Fruit fly (Drosophila melanogaster): ENCODE data around the gene Rala.

The Rala gene

DNA sequence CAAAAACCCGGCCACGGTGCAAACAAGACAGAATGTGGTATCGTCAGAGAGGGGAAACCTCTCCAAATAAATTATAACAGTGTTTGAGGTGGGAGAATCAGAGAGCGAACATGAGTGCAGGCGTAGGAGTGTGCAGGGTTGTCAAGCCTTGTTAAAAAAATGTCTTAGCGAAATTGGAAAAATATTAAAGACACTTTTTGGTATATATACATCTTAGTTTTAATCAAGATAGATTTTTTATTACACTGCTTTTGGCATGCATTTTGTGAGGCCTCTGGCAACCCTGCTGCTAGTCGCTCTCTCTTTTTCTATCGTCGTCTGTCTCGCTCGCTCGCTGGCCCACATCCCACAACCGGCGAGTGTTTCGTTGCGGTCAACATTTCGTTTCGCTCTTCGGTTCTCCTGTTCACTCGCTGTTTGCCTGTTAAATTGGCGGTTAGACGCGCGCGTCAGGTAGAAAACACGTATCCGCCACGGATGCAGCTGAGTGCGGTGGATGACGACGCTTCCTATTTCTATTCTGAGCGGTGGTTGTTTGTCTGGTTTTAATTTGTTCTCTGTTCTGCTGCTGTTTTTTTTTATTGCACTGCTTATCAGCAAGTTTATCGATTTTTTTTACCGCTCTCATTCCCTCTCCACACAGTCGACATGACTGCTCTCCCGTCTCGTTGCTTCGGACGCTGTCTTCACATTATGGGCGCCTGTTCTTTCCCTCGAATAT lies 22.7 kb upstream of the Rala start (continued):
- peak; percentile 99 for TF ChIP-seq twi (tag; optimal IDR thresholded peaks at IDR 0.05)
- peak; percentile 99 for TF ChIP-seq ems (GFP tag; optimal IDR thresholded peaks at IDR 0.05)
- peak; percentile 99 for TF ChIP-seq sug (tag; optimal IDR thresholded peaks at IDR 0.05)
- TF ChIP-seq mirr (GFP tag; optimal IDR thresholded peaks at IDR 0.05), result peak; percentile 100
- peak; percentile 98 for TF ChIP-seq ewg (GFP tag; optimal IDR thresholded peaks at IDR 0.05)
- peak; percentile 98 for TF ChIP-seq CG14710 (tag; optimal IDR thresholded peaks at IDR 0.05)
- peak; percentile 99 for TF ChIP-seq CG1233 (GFP tag; optimal IDR thresholded peaks at IDR 0.05)
- peak; percentile 95 for TF ChIP-seq Ets97D (GFP tag; optimal IDR thresholded peaks at IDR 0.05)
- TF ChIP-seq Vsx1 (GFP tag; optimal IDR thresholded peaks at IDR 0.05), result peak; percentile 98
- peak; percentile 99 for TF ChIP-seq CG3281 (GFP tag; optimal IDR thresholded peaks at IDR 0.05)
- peak; percentile 99 for TF ChIP-seq Usf (GFP tag; optimal IDR thresholded peaks at IDR 0.05)
- TF ChIP-seq CG10979 (tag; optimal IDR thresholded peaks at IDR 0.05), result peak; percentile 99
- peak; percentile 100 for TF ChIP-seq slbo (GFP tag; IDR thresholded peaks at IDR 0.05)
- TF ChIP-seq onecut (GFP tag; IDR thresholded peaks at IDR 0.05), result peak; percentile 99
- TF ChIP-seq CG34376 (GFP tag; optimal IDR thresholded peaks at IDR 0.05), result peak; percentile 100
- TF ChIP-seq CG8944 (GFP tag; optimal IDR thresholded peaks at IDR 0.05), result peak; percentile 99
- peak; percentile 71 for TF ChIP-seq D (optimal IDR thresholded peaks at IDR 0.05)
- TF ChIP-seq D (GFP tag; optimal IDR thresholded peaks at IDR 0.05), result peak; percentile 100
- TF ChIP-seq hkb (optimal IDR thresholded peaks at IDR 0.05), result no peak
- peak; percentile 100 for TF ChIP-seq hkb (GFP tag; IDR thresholded peaks at IDR 0.05)
- TF ChIP-seq CG6854 (GFP tag; optimal IDR thresholded peaks at IDR 0.05), result peak; percentile 100
- peak; percentile 100 for TF ChIP-seq CG8924 (tag; optimal IDR thresholded peaks at IDR 0.05)
- no peak for TF ChIP-seq CG42726 (GFP tag; IDR thresholded peaks at IDR 0.05; ENCODE audit: partially characterized antibody)
- TF ChIP-seq Lhr (GFP tag; optimal IDR thresholded peaks at IDR 0.05), result peak; percentile 99
- TF ChIP-seq C15 (GFP tag; IDR thresholded peaks at IDR 0.05), result peak; percentile 99
- peak; percentile 99 for TF ChIP-seq wor (GFP tag; IDR thresholded peaks at IDR 0.05)
- peak; percentile 99 for TF ChIP-seq YL-1 (GFP tag; optimal IDR thresholded peaks at IDR 0.05)
- TF ChIP-seq fu2 (GFP tag; optimal IDR thresholded peaks at IDR 0.05), result peak; percentile 99
- TF ChIP-seq CG7987 (GFP tag; optimal IDR thresholded peaks at IDR 0.05), result peak; percentile 95
- peak; percentile 99 for TF ChIP-seq CG9215 (GFP tag; IDR thresholded peaks at IDR 0.05)
- TF ChIP-seq B-H2 (GFP tag; optimal IDR thresholded peaks at IDR 0.05), result peak; percentile 100
- TF ChIP-seq eyg (GFP tag; optimal IDR thresholded peaks at IDR 0.05), result peak; percentile 98
- TF ChIP-seq bigmax (GFP tag; optimal IDR thresholded peaks at IDR 0.05), result peak; percentile 83
- peak; percentile 92 for TF ChIP-seq CG18011 (GFP tag; optimal IDR thresholded peaks at IDR 0.05)
- TF ChIP-seq zfh1 (GFP tag; IDR thresholded peaks at IDR 0.05), result peak; percentile 100
- peak; percentile 100 for TF ChIP-seq ara (GFP tag; IDR thresholded peaks at IDR 0.05)
- TF ChIP-seq pfk (GFP tag; optimal IDR thresholded peaks at IDR 0.05), result peak; percentile 88
- peak; percentile 98 for TF ChIP-seq CG8388 (GFP tag; optimal IDR thresholded peaks at IDR 0.05)
- TF ChIP-seq CG8478 (optimal IDR thresholded peaks at IDR 0.05), result peak; percentile 1
- TF ChIP-seq knrl (GFP tag; IDR thresholded peaks at IDR 0.05; ENCODE audit: partially characterized antibody), result no peak
- peak; percentile 99 for TF ChIP-seq tgo (GFP tag; IDR thresholded peaks at IDR 0.05)
- peak; percentile 99 for TF ChIP-seq Atf3 (GFP tag; optimal IDR thresholded peaks at IDR 0.05)
- TF ChIP-seq CG32767 (GFP tag; IDR thresholded peaks at IDR 0.05), result peak; percentile 99
- peak; percentile 100 for TF ChIP-seq CG18619 (GFP tag; optimal IDR thresholded peaks at IDR 0.05)
- peak; percentile 99 for TF ChIP-seq Max (GFP tag; optimal IDR thresholded peaks at IDR 0.05)
- TF ChIP-seq schlank (tag; optimal IDR thresholded peaks at IDR 0.05), result peak; percentile 99
- peak; percentile 99 for TF ChIP-seq scrt (GFP tag; optimal IDR thresholded peaks at IDR 0.05)
- peak; percentile 98 for TF ChIP-seq CG17568 (GFP tag; optimal IDR thresholded peaks at IDR 0.05)
- peak; percentile 87 for TF ChIP-seq CG7928 (GFP tag; optimal IDR thresholded peaks at IDR 0.05)
- peak; percentile 99 for TF ChIP-seq fd64A (GFP tag; optimal IDR thresholded peaks at IDR 0.05)
